ENCODE assay signal across 5 worm cellular contexts in genomic region chrIV:8825997-8826605, ce11.
TF ChIP-seq lines count a peak whose summit lies in the region.

No protein-coding gene starts in this region.

TF ChIP-seq in whole organism, L1 larva, 84 proteins besides CTCF, POLR2A, EP300 and RAD21:
- TF ChIP-seq nhr-85 (tag; lab: Kevin White, UChicago) (peak; percentile 74), elt-3 (tag; optimal IDR thresholded peaks at IDR 0.05; lab: Kevin White, UChicago) (peak in 2 of 6 experiments; percentile 27 to 28), lin-13 (GFP tag; optimal IDR thresholded peaks at IDR 0.05; lab: Kevin White, UChicago) (no peak), fkh-4 (tag; optimal IDR thresholded peaks at IDR 0.05; lab: Kevin White, UChicago; ENCODE audit: borderline replicate concordance) (no peak), aly-2 (tag; optimal IDR thresholded peaks at IDR 0.05; lab: Kevin White, UChicago) (peak; percentile 87), jun-1 (tag; optimal IDR thresholded peaks at IDR 0.05; lab: Kevin White, UChicago) (peak; percentile 19), mef-2 (tag; optimal IDR thresholded peaks at IDR 0.05; lab: Kevin White, UChicago) (no peak), ceh-90 (tag; optimal IDR thresholded peaks at IDR 0.05; lab: Kevin White, UChicago) (no peak)

TF ChIP-seq in whole organism, L2 larva, 48 proteins besides CTCF, POLR2A, EP300 and RAD21:
- TF ChIP-seq gmeb-1 (tag; optimal IDR thresholded peaks at IDR 0.05; lab: Kevin White, UChicago) (no peak), nhr-25 (tag; optimal IDR thresholded peaks at IDR 0.05; lab: Kevin White, UChicago) (peak; percentile 38), alr-1 (tag; optimal IDR thresholded peaks at IDR 0.05; lab: Kevin White, UChicago) (no peak), skn-1 (tag; optimal IDR thresholded peaks at IDR 0.05; lab: Kevin White, UChicago) (no peak), lin-13 (GFP tag; optimal IDR thresholded peaks at IDR 0.05; lab: Kevin White, UChicago) (peak; percentile 58), unc-39 (tag; optimal IDR thresholded peaks at IDR 0.05; lab: Kevin White, UChicago) (no peak), R02D3.7 (tag; optimal IDR thresholded peaks at IDR 0.05; lab: Kevin White, UChicago) (no peak), nhr-21 (tag; optimal IDR thresholded peaks at IDR 0.05; lab: Kevin White, UChicago) (peak; percentile 30), lin-39 (tag; optimal IDR thresholded peaks at IDR 0.05; lab: Kevin White, UChicago) (no peak), unc-62 (GFP tag; optimal IDR thresholded peaks at IDR 0.05; lab: Kevin White, UChicago) (no peak), zag-1 (tag; optimal IDR thresholded peaks at IDR 0.05; lab: Kevin White, UChicago) (no peak), sma-3 (GFP tag; optimal IDR thresholded peaks at IDR 0.05; lab: Kevin White, UChicago) (peak; percentile 38), aly-2 (tag; optimal IDR thresholded peaks at IDR 0.05; lab: Kevin White, UChicago) (peak; percentile 3), Y55F3AM.14 (GFP tag; optimal IDR thresholded peaks at IDR 0.05; lab: Kevin White, UChicago) (no peak)

TF ChIP-seq in whole organism, L3 larva, 47 proteins besides CTCF, POLR2A, EP300 and RAD21 (continues in another document):
- TF ChIP-seq ztf-4 (tag; optimal IDR thresholded peaks at IDR 0.05; lab: Kevin White, UChicago) (no peak), elt-3 (tag; optimal IDR thresholded peaks at IDR 0.05; lab: Kevin White, UChicago) (no peak), nhr-28 (tag; optimal IDR thresholded peaks at IDR 0.05; lab: Kevin White, UChicago) (no peak), mml-1 (tag; optimal IDR thresholded peaks at IDR 0.05; lab: Kevin White, UChicago) (no peak), ztf-11 (tag; optimal IDR thresholded peaks at IDR 0.05; lab: Kevin White, UChicago) (no peak), nhr-237 (tag; optimal IDR thresholded peaks at IDR 0.05; lab: Kevin White, UChicago) (no peak), fkh-10 (GFP tag; optimal IDR thresholded peaks at IDR 0.05; lab: Kevin White, UChicago) (no peak), mdl-1 (tag; optimal IDR thresholded peaks at IDR 0.05; lab: Kevin White, UChicago) (no peak), lsy-12 (tag; optimal IDR thresholded peaks at IDR 0.05; lab: Kevin White, UChicago) (peak; percentile 6), daf-12 (tag; optimal IDR thresholded peaks at IDR 0.05; lab: Kevin White, UChicago) (no peak), zag-1 (tag; optimal IDR thresholded peaks at IDR 0.05; lab: Kevin White, UChicago) (no peak), nhr-11 (tag; optimal IDR thresholded peaks at IDR 0.05; lab: Kevin White, UChicago) (no peak), ceh-28 (tag; optimal IDR thresholded peaks at IDR 0.05; lab: Kevin White, UChicago) (peak; percentile 37), egl-5 (tag; optimal IDR thresholded peaks at IDR 0.05; lab: Kevin White, UChicago) (no peak), nhr-77 (tag; optimal IDR thresholded peaks at IDR 0.05; lab: Kevin White, UChicago) (peak; percentile 56), nhr-12 (tag; optimal IDR thresholded peaks at IDR 0.05; lab: Kevin White, UChicago) (no peak), skn-1 (tag; optimal IDR thresholded peaks at IDR 0.05; lab: Kevin White, UChicago) (no peak), ceh-82 (tag; optimal IDR thresholded peaks at IDR 0.05; lab: Kevin White, UChicago) (peak; percentile 70), elt-1 (tag; optimal IDR thresholded peaks at IDR 0.05; lab: Kevin White, UChicago) (peak; percentile 9), nhr-43 (tag; optimal IDR thresholded peaks at IDR 0.05; lab: Kevin White, UChicago; ENCODE audit: poor library complexity, severe bottlenecking) (peak; percentile 73), jun-1 (tag; optimal IDR thresholded peaks at IDR 0.05; lab: Kevin White, UChicago) (no peak), sea-2 (GFP tag; optimal IDR thresholded peaks at IDR 0.05; lab: Kevin White, UChicago) (no peak), tbx-2 (tag; optimal IDR thresholded peaks at IDR 0.05; lab: Kevin White, UChicago) (no peak), nhr-67 (tag; optimal IDR thresholded peaks at IDR 0.05; lab: Kevin White, UChicago) (no peak), aly-2 (tag; optimal IDR thresholded peaks at IDR 0.05; lab: Kevin White, UChicago) (peak; percentile 11), ceh-16 (tag; optimal IDR thresholded peaks at IDR 0.05; lab: Kevin White, UChicago) (no peak)

TF ChIP-seq in whole organism, L4 larva, 104 proteins besides CTCF, POLR2A, EP300 and RAD21 (continues in another document):
- TF ChIP-seq jun-1 (tag; optimal IDR thresholded peaks at IDR 0.05; lab: Kevin White, UChicago) (peak; percentile 14), mxl-3 (GFP tag; optimal IDR thresholded peaks at IDR 0.05; lab: Kevin White, UChicago) (no peak), F44E2.7 (GFP tag; IDR thresholded peaks at IDR 0.05; lab: Robert Waterston, UW) (no peak), daf-12 (tag; optimal IDR thresholded peaks at IDR 0.05; lab: Kevin White, UChicago) (no peak), mes-2 (tag; optimal IDR thresholded peaks at IDR 0.05; lab: Kevin White, UChicago; ENCODE audit: poor library complexity, severe bottlenecking) (peak; percentile 50), F26F4.8 (GFP tag; conservative IDR thresholded peaks at IDR 0.05; lab: Robert Waterston, UW) (no peak), daf-8 (GFP tag; IDR thresholded peaks at IDR 0.05; lab: Robert Waterston, UW) (no peak), mep-1 (tag; optimal IDR thresholded peaks at IDR 0.05; lab: Kevin White, UChicago) (peak; percentile 46), ceh-32 (tag; optimal IDR thresholded peaks at IDR 0.05; lab: Kevin White, UChicago; ENCODE audit: poor library complexity) (no peak), snpc-4 (tag; optimal IDR thresholded peaks at IDR 0.05; lab: Kevin White, UChicago) (no peak), T26A8.4 (GFP tag; IDR thresholded peaks at IDR 0.05; lab: Robert Waterston, UW) (peak; percentile 86), lsy-2 (tag; optimal IDR thresholded peaks at IDR 0.05; lab: Kevin White, UChicago) (no peak), ZK337.2 (GFP tag; IDR thresholded peaks at IDR 0.05; lab: Robert Waterston, UW) (no peak), ama-1 (optimal IDR thresholded peaks at IDR 0.05; lab: Kevin White, UChicago) (peak; percentile 52), sdz-12 (GFP tag; optimal IDR thresholded peaks at IDR 0.05; lab: Kevin White, UChicago) (no peak), madf-9 (GFP tag; conservative IDR thresholded peaks at IDR 0.05; lab: Robert Waterston, UW) (no peak), nhr-237 (tag; optimal IDR thresholded peaks at IDR 0.05; lab: Kevin White, UChicago) (peak; percentile 4), ceh-82 (tag; optimal IDR thresholded peaks at IDR 0.05; lab: Kevin White, UChicago) (no peak), mxl-2 (GFP tag; conservative IDR thresholded peaks at IDR 0.05; lab: Robert Waterston, UW) (no peak), tag-97 (GFP tag; IDR thresholded peaks at IDR 0.05; lab: Robert Waterston, UW) (no peak), gei-8 (GFP tag; optimal IDR thresholded peaks at IDR 0.05; lab: Kevin White, UChicago) (no peak), cey-2 (tag; optimal IDR thresholded peaks at IDR 0.05; lab: Kevin White, UChicago; ENCODE audit: borderline replicate concordance, insufficient read depth) (no peak), aha-1 (tag; lab: Kevin White, UChicago) (peak; percentile 97), nhr-25 (tag; optimal IDR thresholded peaks at IDR 0.05; lab: Kevin White, UChicago; ENCODE audit: borderline replicate concordance, insufficient read depth) (peak; percentile 27), lin-38 (GFP tag; IDR thresholded peaks at IDR 0.05; lab: Robert Waterston, UW) (no peak), nhr-76 (tag; optimal IDR thresholded peaks at IDR 0.05; lab: Kevin White, UChicago) (no peak)

TF ChIP-seq in whole organism, young adult, 124 proteins besides CTCF, POLR2A, EP300 and RAD21:
- peak; percentile 32 for TF ChIP-seq ama-1 (optimal IDR thresholded peaks at IDR 0.05; lab: Kevin White, UChicago)
- no peak for TF ChIP-seq ama-1 (GFP tag; optimal IDR thresholded peaks at IDR 0.05; lab: Kevin White, UChicago)
- TF ChIP-seq atf-7 (tag; optimal IDR thresholded peaks at IDR 0.05; lab: Kevin White, UChicago): no peak
- TF ChIP-seq him-1 (tag; optimal IDR thresholded peaks at IDR 0.05; lab: Kevin White, UChicago): no peak
- no peak for TF ChIP-seq T26A5.8 (tag; optimal IDR thresholded peaks at IDR 0.05; lab: Kevin White, UChicago)
- TF ChIP-seq F37B4.10 (GFP tag; IDR thresholded peaks at IDR 0.05; lab: Robert Waterston, UW): no peak
- TF ChIP-seq tbp1 (GFP tag; optimal IDR thresholded peaks at IDR 0.05; lab: Kevin White, UChicago): no peak
- TF ChIP-seq ztf-28 (GFP tag; IDR thresholded peaks at IDR 0.05; lab: Robert Waterston, UW): no peak
